Fruit fly (Drosophila melanogaster) whole organism, embryonic: ENCODE results near the gene Shmt.
A peak's percentile ranks its signal among the peaks of the same experiment; 100 is the strongest.

Experiments
- Bdp1 ChIP-seq: fragments of 200-800 bp; sonication (Bioruptor generic); optimal IDR thresholded peaks from 3 replicates; lab custom pipeline; 2016; ENCODE audit warnings: missing biosample characterization, missing genetic modification characterization
- CG10565 ChIP-seq: fragments of 200-800 bp; sonication (Bioruptor generic); optimal IDR thresholded peaks from 3 replicates; lab custom pipeline; 2016; ENCODE audit warnings: missing biosample characterization, mild to moderate bottlenecking, missing genetic modification characterization
- CG12299 ChIP-seq: fragments of 200-800 bp; sonication (Bioruptor generic); optimal IDR thresholded peaks from 2 replicates; lab custom pipeline; 2018; ENCODE audit warnings: missing biosample characterization, mild to moderate bottlenecking, missing genetic modification characterization
- CG13424 ChIP-seq: fragments of 200-800 bp; sonication (Bioruptor generic); optimal IDR thresholded peaks from 2 replicates; lab custom pipeline; 2019; ENCODE audit warnings: missing biosample characterization, mild to moderate bottlenecking, missing genetic modification characterization, moderate library complexity
- CG14441 ChIP-seq: fragments of 200-800 bp; sonication (Bioruptor generic); IDR thresholded peaks from 2 replicates; pipeline ENCODE4 v1.3.6; 2022; ENCODE audit warnings: missing biosample characterization, missing genetic modification characterization
- CG14965 ChIP-seq: fragments of 200-800 bp; sonication (Bioruptor generic); optimal IDR thresholded peaks from 2 replicates; lab custom pipeline; 2016; ENCODE audit warnings: missing biosample characterization, missing genetic modification characterization, borderline replicate concordance
- CG16813 ChIP-seq: fragments of 200-800 bp; sonication (Bioruptor generic); IDR thresholded peaks from 3 replicates; pipeline ENCODE4 v1.3.6; 2022; ENCODE audit warnings: missing biosample characterization, missing genetic modification characterization; ENCODE audit not compliant: partially characterized antibody
- CG16863 ChIP-seq: fragments of 200-800 bp; sonication (Bioruptor generic); optimal IDR thresholded peaks from 3 replicates; lab custom pipeline; 2016; ENCODE audit warnings: missing biosample characterization, missing genetic modification characterization
- CG17568 ChIP-seq: fragments of 200-800 bp; sonication (Bioruptor generic); optimal IDR thresholded peaks from 2 replicates; lab custom pipeline; 2018; ENCODE audit warnings: missing biosample characterization, mild to moderate bottlenecking, missing genetic modification characterization, moderate library complexity
- CG17612 ChIP-seq: fragments of 200-800 bp; sonication (Bioruptor generic); IDR thresholded peaks from 2 replicates; pipeline ENCODE4 v1.3.6; 2022; ENCODE audit warnings: missing biosample characterization, missing genetic modification characterization
- CG17802 ChIP-seq: fragments of 200-800 bp; sonication (Bioruptor generic); optimal IDR thresholded peaks from 2 replicates; lab custom pipeline; 2018; ENCODE audit warnings: missing biosample characterization, mild to moderate bottlenecking, missing genetic modification characterization, moderate library complexity
- CG17912 ChIP-seq: fragments of 200-800 bp; sonication (Bioruptor generic); optimal IDR thresholded peaks from 2 replicates; lab custom pipeline; 2018; ENCODE audit warnings: missing biosample characterization, mild to moderate bottlenecking, missing genetic modification characterization
- CG2129 ChIP-seq: fragments of 200-800 bp; sonication (Bioruptor generic); IDR thresholded peaks from 2 replicates; pipeline ENCODE4 v1.3.6; 2022; ENCODE audit warnings: missing biosample characterization, missing genetic modification characterization; ENCODE audit not compliant: partially characterized antibody
- CG3995 ChIP-seq: fragments of 200-800 bp; sonication (Bioruptor generic); optimal IDR thresholded peaks from 3 replicates; lab custom pipeline; 2016; ENCODE audit warnings: missing biosample characterization, missing genetic modification characterization
- CG7963 ChIP-seq: fragments of 200-800 bp; sonication (Bioruptor generic); IDR thresholded peaks from 3 replicates; pipeline ENCODE4 v1.3.6; 2022; ENCODE audit warnings: missing biosample characterization, missing genetic modification characterization; ENCODE audit not compliant: partially characterized antibody
- CG8089 ChIP-seq: fragments of 200-800 bp; sonication (Bioruptor generic); optimal IDR thresholded peaks from 3 replicates; lab custom pipeline; 2016; ENCODE audit warnings: missing biosample characterization, missing genetic modification characterization
- CG8388 ChIP-seq: fragments of 200-800 bp; sonication (Bioruptor generic); optimal IDR thresholded peaks from 2 replicates; lab custom pipeline; 2019; ENCODE audit warnings: missing biosample characterization, mild to moderate bottlenecking, missing genetic modification characterization, moderate library complexity
- CG8478 ChIP-seq: fragments of >200 bp; optimal IDR thresholded peaks from 2 replicates; lab custom pipeline; 2018
- Dp ChIP-seq: fragments of 200-800 bp; sonication (Bioruptor generic); optimal IDR thresholded peaks from 2 replicates; lab custom pipeline; 2018; ENCODE audit warnings: missing biosample characterization, mild to moderate bottlenecking, missing genetic modification characterization, moderate library complexity
- H15 ChIP-seq: fragments of 200-800 bp; sonication (Bioruptor generic); IDR thresholded peaks from 3 replicates; pipeline ENCODE4 v1.3.6; 2022; ENCODE audit warnings: missing biosample characterization, missing genetic modification characterization
- HLH3B ChIP-seq: fragments of 200-800 bp; sonication (Bioruptor generic); IDR thresholded peaks from 2 replicates; pipeline ENCODE4 v1.3.6; 2022; ENCODE audit warnings: missing biosample characterization, missing genetic modification characterization
- Hsf ChIP-seq: fragments of 200-800 bp; sonication (Bioruptor generic); optimal IDR thresholded peaks from 3 replicates; lab custom pipeline; 2016; ENCODE audit warnings: missing biosample characterization, missing genetic modification characterization
- Max ChIP-seq: fragments of 200-800 bp; sonication (Bioruptor generic); optimal IDR thresholded peaks from 2 replicates; lab custom pipeline; 2016; ENCODE audit warnings: missing biosample characterization, mild to moderate bottlenecking, missing genetic modification characterization
- Usf ChIP-seq: fragments of 200-800 bp; sonication (Bioruptor generic); optimal IDR thresholded peaks from 2 replicates; lab custom pipeline; 2017; ENCODE audit warnings: missing genotype, missing biosample characterization, missing genetic modification characterization
- Vsx1 ChIP-seq: fragments of 200-800 bp; sonication (Bioruptor generic); optimal IDR thresholded peaks from 2 replicates; lab custom pipeline; 2017; ENCODE audit warnings: missing biosample characterization, mild to moderate bottlenecking, missing genetic modification characterization, missing genetic modification reagents
- Xrp1 ChIP-seq: fragments of 200-800 bp; sonication (Bioruptor generic); IDR thresholded peaks from 2 replicates; pipeline ENCODE4 v1.3.6; 2022; ENCODE audit warnings: missing biosample characterization, missing genetic modification characterization
- ac ChIP-seq: fragments of 200-800 bp; sonication (Bioruptor generic); optimal IDR thresholded peaks from 3 replicates; lab custom pipeline; 2017; ENCODE audit warnings: missing biosample characterization, mild to moderate bottlenecking, missing genetic modification characterization
- bbx ChIP-seq: fragments of 200-800 bp; sonication (Bioruptor generic); IDR thresholded peaks from 2 replicates; pipeline ENCODE4 v1.3.6; 2022; ENCODE audit warnings: missing biosample characterization, missing genetic modification characterization; ENCODE audit not compliant: partially characterized antibody
- btn ChIP-seq: fragments of 200-800 bp; sonication (Bioruptor generic); optimal IDR thresholded peaks from 2 replicates; lab custom pipeline; 2016; ENCODE audit warnings: missing biosample characterization, missing genetic modification characterization
- cad ChIP-seq: fragments of >200 bp; optimal IDR thresholded peaks from 2 replicates; lab custom pipeline; 2017; ENCODE audit warnings: missing biosample characterization, missing genetic modification characterization
- dimm ChIP-seq: fragments of 200-800 bp; sonication (Bioruptor generic); IDR thresholded peaks from 2 replicates; pipeline ENCODE4 v1.3.6; 2022; ENCODE audit warnings: missing biosample characterization, missing genetic modification characterization
- disco-r ChIP-seq: fragments of 200-800 bp; sonication (Bioruptor generic); optimal IDR thresholded peaks from 2 replicates; lab custom pipeline; 2016; ENCODE audit warnings: missing biosample characterization, missing genetic modification characterization
- en ChIP-seq: fragments of 200-800 bp; sonication (Bioruptor generic); optimal IDR thresholded peaks from 2 replicates; lab custom pipeline; 2016; ENCODE audit warnings: missing biosample characterization, missing genetic modification characterization
- eyg ChIP-seq: fragments of 200-800 bp; sonication (Bioruptor generic); optimal IDR thresholded peaks from 3 replicates; lab custom pipeline; 2016; ENCODE audit warnings: missing biosample characterization, missing genetic modification characterization
- fd96Cb ChIP-seq: fragments of 200-800 bp; sonication (Bioruptor generic); optimal IDR thresholded peaks from 2 replicates; lab custom pipeline; 2018; ENCODE audit warnings: missing biosample characterization, mild to moderate bottlenecking, missing genetic modification characterization, moderate library complexity
- h ChIP-seq: fragments of >200 bp; optimal IDR thresholded peaks from 2 replicates; lab custom pipeline; 2017
- jing ChIP-seq: fragments of 200-800 bp; sonication (Bioruptor generic); optimal IDR thresholded peaks from 2 replicates; lab custom pipeline; 2018; ENCODE audit warnings: missing biosample characterization, mild to moderate bottlenecking, missing genetic modification characterization
- kni ChIP-seq: fragments of 200-800 bp; sonication (Bioruptor generic); optimal IDR thresholded peaks from 3 replicates; lab custom pipeline; 2017; ENCODE audit warnings: mild to moderate bottlenecking, missing biosample characterization, missing genetic modification reagents, missing genetic modification characterization
- knrl ChIP-seq: fragments of 200-800 bp; sonication (Bioruptor generic); IDR thresholded peaks from 3 replicates; pipeline ENCODE4 v1.3.6; 2022; ENCODE audit warnings: missing biosample characterization, missing genetic modification characterization; ENCODE audit not compliant: partially characterized antibody
- org-1 ChIP-seq: fragments of 200-800 bp; sonication (Bioruptor generic); optimal IDR thresholded peaks from 2 replicates; lab custom pipeline; 2017; ENCODE audit warnings: missing biosample characterization, missing genetic modification characterization
- sd ChIP-seq: fragments of 200-800 bp; sonication (Bioruptor generic); optimal IDR thresholded peaks from 3 replicates; lab custom pipeline; 2018; ENCODE audit warnings: missing biosample characterization, mild to moderate bottlenecking, missing genetic modification characterization, moderate library complexity
- seq ChIP-seq: fragments of 200-800 bp; sonication (Bioruptor generic); IDR thresholded peaks from 2 replicates; pipeline ENCODE4 v1.3.6; 2022; ENCODE audit warnings: missing biosample characterization, missing genetic modification characterization
- slp2 ChIP-seq: fragments of 200-800 bp; sonication (Bioruptor generic); optimal IDR thresholded peaks from 2 replicates; lab custom pipeline; 2016; ENCODE audit warnings: missing biosample characterization, missing genetic modification characterization
- tap ChIP-seq: fragments of 200-800 bp; optimal IDR thresholded peaks from 3 replicates; lab custom pipeline; 2019; ENCODE audit warnings: missing biosample characterization, mild to moderate bottlenecking, missing genetic modification characterization, moderate library complexity
- vfl ChIP-seq: fragments of 200-800 bp; sonication (Bioruptor generic); optimal IDR thresholded peaks from 2 replicates; lab custom pipeline; 2016; ENCODE audit warnings: missing biosample characterization, missing genetic modification characterization
- zen ChIP-seq: fragments of 200-800 bp; sonication (Bioruptor generic); optimal IDR thresholded peaks from 3 replicates; lab custom pipeline; 2018; ENCODE audit warnings: missing biosample characterization, mild to moderate bottlenecking, missing genetic modification characterization, moderate library complexity
- zf30C ChIP-seq: fragments of 200-800 bp; sonication (Bioruptor generic); optimal IDR thresholded peaks from 3 replicates; lab custom pipeline; 2018; ENCODE audit warnings: missing biosample characterization, mild to moderate bottlenecking, missing genetic modification characterization

The Shmt gene

DNA sequence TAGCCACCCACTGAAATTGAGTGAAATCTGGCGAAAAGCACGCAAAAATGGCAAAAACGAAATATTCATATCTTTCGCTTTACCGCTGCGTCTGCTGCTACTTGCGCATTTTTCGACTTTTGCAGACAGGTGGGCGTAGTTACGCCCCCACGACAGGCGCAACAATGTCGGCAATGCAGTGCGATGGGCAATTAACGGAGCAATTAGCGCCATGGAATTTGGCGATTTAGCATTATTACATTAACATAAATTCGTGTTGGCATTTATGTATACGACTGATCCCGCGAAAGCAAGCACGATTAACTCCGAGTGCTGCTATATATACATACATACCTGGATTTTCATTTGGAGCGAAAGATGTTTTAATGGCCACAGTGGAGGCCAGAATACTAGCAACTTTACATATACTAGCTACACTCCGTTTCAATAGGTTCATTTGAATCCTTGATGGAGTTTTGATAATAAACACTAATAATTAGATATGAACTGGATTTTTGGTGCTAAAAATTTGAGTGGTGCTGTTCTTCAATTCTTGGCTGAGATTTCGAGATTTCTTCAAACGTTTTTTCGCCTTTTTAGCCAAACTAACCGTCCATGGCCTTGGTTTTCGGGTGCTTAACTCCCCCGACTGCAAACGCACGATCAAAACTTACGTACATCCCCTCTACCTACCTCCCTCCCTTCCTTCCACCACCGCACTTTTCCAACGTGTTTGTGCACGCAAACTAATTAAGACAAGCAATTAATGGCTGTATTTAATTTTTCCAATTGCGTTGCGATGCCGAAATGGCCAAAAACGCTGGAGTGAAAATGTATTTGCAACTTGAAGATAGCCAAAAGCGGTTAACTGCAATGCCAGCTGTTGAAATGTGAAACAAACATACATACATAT lies 19.5 kb downstream of the Shmt start (continued):
- TF ChIP-seq CG2129 (GFP tag; lab: Robert Waterston, UW) (no peak), knrl (GFP tag; lab: Robert Waterston, UW) (no peak), org-1 (GFP tag; lab: Kevin White, UChicago) (no peak), sd (tag; lab: Kevin White, UChicago) (no peak), CG8388 (GFP tag; lab: Kevin White, UChicago) (peak; percentile 33), CG13424 (tag; lab: Kevin White, UChicago) (no peak), CG17568 (no peak), CG16863 (GFP tag; lab: Kevin White, UChicago) (no peak), seq (no peak), cad (no peak), fd96Cb (tag; lab: Kevin White, UChicago) (peak; percentile 11), Vsx1 (GFP tag; lab: Kevin White, UChicago) (no peak), en (GFP tag; lab: Kevin White, UChicago) (no peak), zf30C (GFP tag; lab: Kevin White, UChicago) (no peak)

DNA sequence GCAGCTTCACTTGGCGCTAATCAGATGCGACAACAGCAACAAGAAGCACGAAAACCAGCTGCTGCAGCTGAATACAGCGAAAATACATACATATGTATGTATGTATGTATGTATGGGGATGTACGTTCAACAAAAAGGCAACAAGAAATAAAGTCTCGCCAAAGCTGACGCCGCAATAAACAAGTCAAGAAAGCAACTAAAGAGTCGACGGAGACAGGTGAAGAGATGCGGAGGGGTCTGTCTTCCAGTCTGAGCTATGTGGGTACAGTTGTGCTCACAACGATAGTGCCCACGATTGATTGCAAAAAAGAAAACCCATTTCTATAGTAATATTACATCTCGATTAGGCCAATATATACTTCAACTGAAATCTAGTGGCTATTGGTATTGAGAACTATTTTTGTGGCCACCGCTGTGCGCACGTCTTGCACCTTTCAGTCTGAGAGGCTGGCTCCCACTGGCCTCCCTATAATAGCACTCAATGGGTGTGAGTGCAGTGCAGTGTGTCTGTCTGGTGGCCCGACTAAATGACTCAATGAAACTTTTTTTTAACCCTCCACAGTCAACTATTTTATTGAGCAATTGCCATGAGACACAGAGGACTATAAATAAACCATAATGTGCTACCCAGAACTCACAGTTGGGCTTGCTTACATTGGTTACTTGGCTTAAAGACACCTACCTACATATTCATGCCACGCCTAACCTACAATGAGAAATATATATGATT lies 20.6 kb downstream of the Shmt start:
- TF ChIP-seq eyg (GFP tag; lab: Kevin White, UChicago) (peak; percentile 82), dimm (GFP tag; lab: Robert Waterston, UW) (peak; percentile 89), CG7963 (GFP tag; lab: Robert Waterston, UW) (no peak), CG14441 (GFP tag; lab: Robert Waterston, UW) (peak; percentile 86), tap (peak; percentile 88), vfl (GFP tag; lab: Kevin White, UChicago) (peak; percentile 42), btn (GFP tag; lab: Kevin White, UChicago) (peak; percentile 82), slp2 (peak; percentile 91), CG8089 (GFP tag; lab: Kevin White, UChicago) (peak; percentile 88), Max (GFP tag; lab: Kevin White, UChicago) (peak; percentile 74), Usf (GFP tag; lab: Kevin White, UChicago) (peak; percentile 70), CG14965 (peak; percentile 75), CG10565 (peak; percentile 73), CG17612 (GFP tag; lab: Robert Waterston, UW) (peak; percentile 81), HLH3B (peak; percentile 93), CG17802 (tag; lab: Kevin White, UChicago) (peak; percentile 69), jing (GFP tag; lab: Kevin White, UChicago) (peak; percentile 88), H15 (peak; percentile 91), kni (peak; percentile 17), Hsf (GFP tag; lab: Kevin White, UChicago) (peak; percentile 87), Bdp1 (GFP tag; lab: Kevin White, UChicago) (peak; percentile 67), CG8478 (no peak), Xrp1 (GFP tag; lab: Robert Waterston, UW) (peak; percentile 94), bbx (GFP tag; lab: Robert Waterston, UW) (no peak), seq (peak; percentile 87), Dp (no peak), CG16813 (GFP tag; lab: Robert Waterston, UW) (no peak), h (lab: Kevin White, UChicago) (no peak), CG3995 (GFP tag; lab: Kevin White, UChicago) (peak; percentile 23), ac (GFP tag; lab: Kevin White, UChicago) (peak; percentile 61), disco-r (GFP tag; lab: Kevin White, UChicago) (peak; percentile 80), CG12299 (tag; lab: Kevin White, UChicago) (peak; percentile 75), zen (peak; percentile 72), CG17912 (GFP tag; lab: Kevin White, UChicago) (no peak)
